Worm (Caenorhabditis elegans) whole organism, L4 larva: Measurements from ENCODE around the gene Y54E2A.4.
A peak's percentile ranks its signal among the peaks of the same experiment; 100 is the strongest.

Experiments
- F26F4.8 ChIP-seq: fragments of 200-800 bp; sonication (Bioruptor generic); conservative IDR thresholded peaks from 2 replicates; pipeline ENCODE4 v1.3.6; 2022; ENCODE audit warnings: missing genetic modification characterization, missing compliant biosample characterization
- F37D6.2 ChIP-seq: sonication (generic microtip); optimal IDR thresholded peaks from 2 replicates; lab custom pipeline; 2016; ENCODE audit warnings: mild to moderate bottlenecking, missing genetic modification characterization, missing compliant biosample characterization
- T20F7.1 ChIP-seq: fragments of 200-800 bp; sonication (Bioruptor generic); optimal IDR thresholded peaks from 2 replicates; lab custom pipeline; 2018; ENCODE audit warnings: mild to moderate bottlenecking, missing genetic modification characterization, missing compliant biosample characterization
- T26A8.4 ChIP-seq: fragments of 200-800 bp; sonication (Bioruptor generic); IDR thresholded peaks from 2 replicates; pipeline ENCODE4 v1.3.6; 2022; ENCODE audit warnings: missing genetic modification characterization, missing compliant biosample characterization
- Y105C5A.15 ChIP-seq: fragments of 200-800 bp; sonication (Bioruptor generic); IDR thresholded peaks from 2 replicates; pipeline ENCODE4 v1.3.6; 2022; ENCODE audit warnings: missing genetic modification characterization, missing compliant biosample characterization
- Y48G9A.11 ChIP-seq: fragments of 200-800 bp; sonication (Bioruptor generic); IDR thresholded peaks from 2 replicates; pipeline ENCODE4 v1.3.6; 2022; ENCODE audit warnings: missing genetic modification reagents, missing genetic modification characterization, missing compliant biosample characterization
- aly-2 ChIP-seq: sonication (generic microtip); optimal IDR thresholded peaks from 2 replicates; lab custom pipeline; 2018; ENCODE audit warnings: missing biosample characterization, missing genetic modification characterization
- ama-1 ChIP-seq: fragments of 150-350 bp; optimal IDR thresholded peaks from 2 replicates; lab custom pipeline; 2014; ENCODE audit warnings: inconsistent platforms, mixed read lengths
- arid-1 ChIP-seq: fragments of 200-800 bp; sonication (Bioruptor generic); conservative IDR thresholded peaks from 2 replicates; pipeline ENCODE4 v1.3.6; 2022; ENCODE audit warnings: missing genetic modification reagents, missing genetic modification characterization, missing compliant biosample characterization
- ceh-62 ChIP-seq: sonication (generic microtip); optimal IDR thresholded peaks from 2 replicates; lab custom pipeline; 2017; ENCODE audit warnings: missing biosample characterization, missing genetic modification characterization
- ces-1 ChIP-seq: fragments of 150-350 bp; sonication (generic microtip); optimal IDR thresholded peaks from 4 replicates; lab custom pipeline; 2014; ENCODE audit warnings: missing biosample characterization, missing genetic modification reagents, missing genetic modification characterization
- ctbp-1 ChIP-seq: fragments of 200-800 bp; sonication (Bioruptor generic); IDR thresholded peaks from 2 replicates; pipeline ENCODE4 v1.3.6; 2022; ENCODE audit warnings: missing genetic modification reagents, missing genetic modification characterization, missing compliant biosample characterization
- daf-8 ChIP-seq: fragments of 200-800 bp; sonication (Bioruptor generic); IDR thresholded peaks from 2 replicates; pipeline ENCODE4 v1.3.6; 2022; ENCODE audit warnings: missing genetic modification characterization, missing compliant biosample characterization
- dmd-6 ChIP-seq: fragments of 200-800 bp; sonication (Bioruptor generic); IDR thresholded peaks from 2 replicates; pipeline ENCODE4 v1.3.6; 2022; ENCODE audit warnings: missing genetic modification reagents, missing genetic modification characterization, missing compliant biosample characterization
- dmd-9 ChIP-seq: fragments of 200-800 bp; sonication (Bioruptor generic); IDR thresholded peaks from 2 replicates; pipeline ENCODE4 v1.3.6; 2022; ENCODE audit warnings: missing genetic modification reagents, missing genetic modification characterization, missing compliant biosample characterization
- hif-1 ChIP-seq, 2 experiments: sonication (generic microtip); optimal IDR thresholded peaks; 2 replicates each; lab custom pipeline; 2016 to 2017; ENCODE audit warnings: missing compliant biosample characterization in 2 of 2, missing genetic modification characterization in 2 of 2, missing genetic modification reagents in 2 of 2, missing genotype in 2 of 2, mild to moderate bottlenecking in 1 of 2
- hlh-11 ChIP-seq: fragments of 200-800 bp; sonication (Bioruptor generic); optimal IDR thresholded peaks from 2 replicates; lab custom pipeline; 2018; ENCODE audit warnings: mild to moderate bottlenecking, missing genetic modification characterization, missing compliant biosample characterization
- hlh-30 ChIP-seq: sonication (generic microtip); optimal IDR thresholded peaks from 2 replicates; lab custom pipeline; 2017; ENCODE audit warnings: antibody characterized with exemption, mild to moderate bottlenecking, missing genetic modification characterization, missing compliant biosample characterization; ENCODE audit not compliant: insufficient read depth
- lin-1 ChIP-seq: fragments of 200-800 bp; sonication (Bioruptor generic); IDR thresholded peaks from 2 replicates; pipeline ENCODE4 v1.3.6; 2022; ENCODE audit warnings: missing genetic modification reagents, missing genetic modification characterization, missing compliant biosample characterization
- lin-13 ChIP-seq: fragments of 150-350 bp; optimal IDR thresholded peaks from 2 replicates; lab custom pipeline; 2014; ENCODE audit warnings: missing biosample characterization, missing genetic modification reagents, missing genetic modification characterization
- lin-38 ChIP-seq: fragments of 200-800 bp; sonication (Bioruptor generic); IDR thresholded peaks from 2 replicates; pipeline ENCODE4 v1.3.6; 2022; ENCODE audit warnings: missing genetic modification reagents, missing genetic modification characterization, missing compliant biosample characterization
- lin-39 ChIP-seq: fragments of 150-350 bp; optimal IDR thresholded peaks from 2 replicates; lab custom pipeline; 2014; ENCODE audit warnings: missing biosample characterization, missing genetic modification reagents, missing genetic modification characterization
- lir-3 ChIP-seq: sonication (generic microtip); optimal IDR thresholded peaks from 2 replicates; lab custom pipeline; 2016; ENCODE audit warnings: mild to moderate bottlenecking, missing genetic modification characterization, missing compliant biosample characterization
- lsy-2 ChIP-seq, 2 experiments: fragments of 150-350 bp in 1 of 2; sonication (generic microtip) in 1 of 2; optimal IDR thresholded peaks; 2 replicates each; lab custom pipeline; 2014 to 2017; ENCODE audit warnings: missing biosample characterization in 2 of 2, missing genetic modification characterization in 2 of 2
- madf-5 ChIP-seq, 2 experiments: fragments of 200-800 bp; sonication (Bioruptor generic); IDR thresholded peaks; 2 replicates each; pipeline ENCODE4 v1.3.6; 2022; ENCODE audit warnings: missing compliant biosample characterization in 2 of 2, missing genetic modification characterization in 2 of 2
- mdt-29 ChIP-seq: fragments of 200-800 bp; sonication (Bioruptor generic); IDR thresholded peaks from 2 replicates; pipeline ENCODE4 v1.3.6; 2022; ENCODE audit warnings: missing genetic modification reagents, missing genetic modification characterization, missing compliant biosample characterization
- mxl-3 ChIP-seq: fragments of 200-800 bp; sonication (Bioruptor generic); optimal IDR thresholded peaks from 2 replicates; lab custom pipeline; 2018; ENCODE audit warnings: mild to moderate bottlenecking, missing genetic modification characterization, missing compliant biosample characterization
- nhr-10 ChIP-seq: fragments of 150-350 bp; optimal IDR thresholded peaks from 2 replicates; lab custom pipeline; 2014; ENCODE audit warnings: missing biosample characterization, missing genetic modification characterization
- nhr-11 ChIP-seq: fragments of 150-350 bp; optimal IDR thresholded peaks from 2 replicates; lab custom pipeline; 2014; ENCODE audit warnings: missing biosample characterization, missing genetic modification characterization
- nhr-28 ChIP-seq: fragments of 150-350 bp; optimal IDR thresholded peaks from 2 replicates; lab custom pipeline; 2014; ENCODE audit warnings: missing biosample characterization, missing genetic modification characterization
- nhr-42 ChIP-seq: fragments of 200-800 bp; sonication (Bioruptor generic); IDR thresholded peaks from 2 replicates; pipeline ENCODE4 v1.3.6; 2022; ENCODE audit warnings: missing genetic modification characterization, missing compliant biosample characterization
- nhr-48 ChIP-seq: sonication (generic microtip); optimal IDR thresholded peaks from 2 replicates; lab custom pipeline; 2016; ENCODE audit warnings: mild to moderate bottlenecking, missing genetic modification characterization, missing compliant biosample characterization
- nhr-6 ChIP-seq: fragments of 150-350 bp; optimal IDR thresholded peaks from 2 replicates; lab custom pipeline; 2014; ENCODE audit warnings: missing biosample characterization, missing genetic modification characterization
- nhr-77 ChIP-seq: fragments of 150-350 bp; optimal IDR thresholded peaks from 2 replicates; lab custom pipeline; 2014; ENCODE audit warnings: missing biosample characterization, missing genetic modification characterization
- pha-4 ChIP-seq, 2 experiments: fragments of 150-350 bp in 1 of 2; fragments of 200-800 bp in 1 of 2; sonication (Bioruptor generic) in 1 of 2; IDR thresholded peaks in 1 of 2; optimal IDR thresholded peaks in 1 of 2; 2 replicates each; pipeline versions ENCODE4 v1.3.6 to Lab custom; 2014 to 2022; ENCODE audit warnings: missing genetic modification characterization in 2 of 2, missing genetic modification reagents in 2 of 2, missing biosample characterization in 1 of 2, missing compliant biosample characterization in 1 of 2
- saeg-2 ChIP-seq: fragments of 200-800 bp; sonication (Bioruptor generic); IDR thresholded peaks from 2 replicates; pipeline ENCODE4 v1.3.6; 2022; ENCODE audit warnings: missing genetic modification reagents, missing genetic modification characterization, missing compliant biosample characterization
- set-16 ChIP-seq: fragments of 200-800 bp; sonication (Bioruptor generic); IDR thresholded peaks from 2 replicates; pipeline ENCODE4 v1.3.6; 2022; ENCODE audit warnings: missing genetic modification reagents, missing genetic modification characterization, missing compliant biosample characterization
- skn-1 ChIP-seq: fragments of 150-350 bp; optimal IDR thresholded peaks from 2 replicates; lab custom pipeline; 2014; ENCODE audit warnings: missing biosample characterization, missing genetic modification characterization
- spr-1 ChIP-seq: sonication (generic microtip); optimal IDR thresholded peaks from 2 replicates; lab custom pipeline; 2016; ENCODE audit warnings: mild to moderate bottlenecking, missing genetic modification characterization, missing compliant biosample characterization
- spr-3 ChIP-seq: fragments of 200-800 bp; sonication (Bioruptor generic); optimal IDR thresholded peaks from 2 replicates; lab custom pipeline; 2018; ENCODE audit warnings: mild to moderate bottlenecking, missing genetic modification characterization, missing compliant biosample characterization
- tag-97 ChIP-seq: fragments of 200-800 bp; sonication (Bioruptor generic); IDR thresholded peaks from 2 replicates; pipeline ENCODE4 v1.3.6; 2022; ENCODE audit warnings: missing genetic modification characterization, missing compliant biosample characterization
- unc-39 ChIP-seq: sonication (generic microtip); optimal IDR thresholded peaks from 2 replicates; lab custom pipeline; 2017; ENCODE audit warnings: missing biosample characterization, missing genetic modification characterization

Gene Y54E2A.4

DNA sequence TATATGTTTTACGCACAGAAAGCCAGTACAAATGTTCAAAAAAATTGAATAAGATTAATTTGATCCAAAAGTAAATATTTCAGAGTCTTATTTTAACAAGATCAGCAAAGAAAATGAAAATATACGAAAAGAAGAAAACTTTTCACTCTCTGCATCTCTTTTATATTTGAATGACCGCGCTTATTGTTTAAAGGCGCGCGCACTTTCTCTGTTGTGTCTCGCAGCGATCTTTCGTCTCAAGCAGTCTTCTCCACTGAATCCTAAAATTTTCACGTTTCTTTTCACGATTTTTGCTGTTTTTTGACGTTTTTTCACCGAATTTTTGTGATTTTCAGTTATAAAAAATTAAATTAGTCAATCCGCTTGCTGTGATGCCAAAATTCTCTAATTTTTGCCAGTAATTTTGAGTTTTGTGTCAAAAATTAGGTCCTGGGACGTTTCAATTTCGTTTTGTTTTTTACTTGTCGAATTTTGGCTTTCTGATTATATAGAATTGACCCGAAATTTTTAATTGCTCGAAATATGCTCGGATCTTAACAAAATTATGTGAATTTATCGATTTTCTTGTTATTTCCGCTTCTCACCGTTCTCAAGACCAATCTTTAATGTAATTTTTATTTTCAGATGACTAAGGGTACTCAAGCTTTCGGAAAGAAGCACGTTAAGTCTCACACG, 60.6 kb downstream of the Y54E2A.4 start, which contains the start of gene W01D2.1 (continued):
- no peak for TF ChIP-seq Y105C5A.15
- peak in 1 of 2 experiments; percentile 44 for TF ChIP-seq hif-1 (tag; optimal IDR thresholded peaks at IDR 0.05; lab: Kevin White, UChicago)
- peak; percentile 57 for TF ChIP-seq lin-38 (GFP tag; lab: Robert Waterston, UW)
- TF ChIP-seq lin-1 (GFP tag; lab: Robert Waterston, UW), result no peak
- no peak for TF ChIP-seq nhr-10 (tag; lab: Kevin White, UChicago)
- no peak for TF ChIP-seq mxl-3 (GFP tag; lab: Kevin White, UChicago)
- TF ChIP-seq T20F7.1 (GFP tag; lab: Kevin White, UChicago), result no peak
- no peak for TF ChIP-seq lin-39 (tag; lab: Kevin White, UChicago)
- TF ChIP-seq saeg-2 (GFP tag; lab: Robert Waterston, UW), result no peak
- peak; percentile 57 for TF ChIP-seq lin-13 (GFP tag; lab: Kevin White, UChicago)
- peak; percentile 74 for TF ChIP-seq hlh-30
- TF ChIP-seq ces-1 (GFP tag; lab: Kevin White, UChicago), result no peak
- no peak for TF ChIP-seq T26A8.4 (GFP tag; lab: Robert Waterston, UW)
- TF ChIP-seq madf-5 (GFP tag; IDR thresholded peaks at IDR 0.05; lab: Robert Waterston, UW), result no peak
- peak; percentile 42 for TF ChIP-seq nhr-6 (tag; lab: Kevin White, UChicago)
- no peak for TF ChIP-seq ceh-62 (tag; lab: Kevin White, UChicago)
- no peak for TF ChIP-seq aly-2 (tag; lab: Kevin White, UChicago)
- TF ChIP-seq daf-8 (GFP tag; lab: Robert Waterston, UW), result no peak
- no peak for TF ChIP-seq tag-97 (GFP tag; lab: Robert Waterston, UW)
- peak; percentile 75 for TF ChIP-seq nhr-77 (tag; lab: Kevin White, UChicago)
- peak; percentile 35 for TF ChIP-seq nhr-28 (tag; lab: Kevin White, UChicago)
- peak; percentile 11 for TF ChIP-seq nhr-11 (tag; lab: Kevin White, UChicago)
- TF ChIP-seq, all 104 proteins: peak for 20

DNA sequence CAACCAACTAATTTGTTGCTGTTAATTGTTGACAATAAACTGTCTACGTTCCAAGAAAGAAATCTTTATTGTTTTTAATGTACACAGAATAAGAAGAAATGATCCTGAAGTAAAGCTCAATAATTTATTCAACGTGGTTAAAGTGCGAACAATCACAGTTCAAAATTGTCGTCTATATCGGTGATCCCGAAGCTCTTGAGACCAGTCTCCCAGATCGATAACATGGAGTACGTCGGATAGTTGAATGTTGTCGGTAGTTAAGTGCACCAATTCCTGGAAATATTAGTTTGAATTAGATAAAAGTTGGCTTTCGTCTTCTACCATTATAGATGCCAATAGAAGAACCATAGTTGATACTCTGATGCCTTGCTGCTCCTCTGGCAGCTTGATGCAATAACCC, 61.7 kb downstream of the Y54E2A.4 start:
- 0 out of 2 replicates have a peak, but pooled peaks have one; percentile 20 for TF ChIP-seq mdt-29 (GFP tag; lab: Robert Waterston, UW)
- 0 out of 2 replicates have a peak, but pooled peaks have one; percentile 5 for TF ChIP-seq pha-4 (GFP tag; IDR thresholded peaks at IDR 0.05; lab: Robert Waterston, UW)
- no peak for TF ChIP-seq pha-4 (tag; optimal IDR thresholded peaks at IDR 0.05; lab: Kevin White, UChicago)
- 0 out of 2 replicates have a peak, but pooled peaks have one; percentile 22 for TF ChIP-seq nhr-42
- 0 out of 2 replicates have a peak, but pooled peaks have one; percentile 29 for TF ChIP-seq ctbp-1 (GFP tag; lab: Robert Waterston, UW)
- TF ChIP-seq lin-38 (GFP tag; lab: Robert Waterston, UW), result 0 out of 2 replicates have a peak, but pooled peaks have one; percentile 11
- TF ChIP-seq Y48G9A.11 (GFP tag; lab: Robert Waterston, UW), result peak; percentile 30; the same call in 1 of the 2 replicates
- no peak for TF ChIP-seq F37D6.2 (tag; lab: Kevin White, UChicago)
- TF ChIP-seq skn-1 (tag; lab: Kevin White, UChicago), result no peak

DNA sequence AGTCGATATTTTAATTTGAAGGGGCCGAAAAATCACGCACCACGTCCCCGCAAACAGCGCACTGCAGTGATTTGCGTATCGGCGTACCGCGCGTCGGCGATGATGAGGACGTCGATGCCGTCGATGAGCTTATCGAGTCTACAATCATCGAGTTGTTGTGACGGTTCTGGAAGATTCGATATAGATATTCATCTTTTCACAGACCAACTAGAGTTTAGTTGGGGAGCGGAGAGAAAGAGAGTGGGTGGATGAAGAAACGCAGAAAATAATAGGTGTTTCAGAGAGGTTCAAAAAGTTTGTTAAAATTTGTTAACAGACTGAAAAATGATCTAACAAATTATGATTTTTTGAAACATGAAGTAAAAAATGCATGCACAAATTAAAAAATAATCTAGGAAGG, 64.0 kb downstream of the Y54E2A.4 start, which contains the start of gene nhr-61:
TSS of gene nhr-61 (minus strand) at position 168 of the 400 bp plus-strand sequence.
- TF ChIP-seq nhr-42 (peak; percentile 26; the same call in 1 of the 2 replicates), nhr-48 (tag; lab: Kevin White, UChicago) (no peak)

DNA sequence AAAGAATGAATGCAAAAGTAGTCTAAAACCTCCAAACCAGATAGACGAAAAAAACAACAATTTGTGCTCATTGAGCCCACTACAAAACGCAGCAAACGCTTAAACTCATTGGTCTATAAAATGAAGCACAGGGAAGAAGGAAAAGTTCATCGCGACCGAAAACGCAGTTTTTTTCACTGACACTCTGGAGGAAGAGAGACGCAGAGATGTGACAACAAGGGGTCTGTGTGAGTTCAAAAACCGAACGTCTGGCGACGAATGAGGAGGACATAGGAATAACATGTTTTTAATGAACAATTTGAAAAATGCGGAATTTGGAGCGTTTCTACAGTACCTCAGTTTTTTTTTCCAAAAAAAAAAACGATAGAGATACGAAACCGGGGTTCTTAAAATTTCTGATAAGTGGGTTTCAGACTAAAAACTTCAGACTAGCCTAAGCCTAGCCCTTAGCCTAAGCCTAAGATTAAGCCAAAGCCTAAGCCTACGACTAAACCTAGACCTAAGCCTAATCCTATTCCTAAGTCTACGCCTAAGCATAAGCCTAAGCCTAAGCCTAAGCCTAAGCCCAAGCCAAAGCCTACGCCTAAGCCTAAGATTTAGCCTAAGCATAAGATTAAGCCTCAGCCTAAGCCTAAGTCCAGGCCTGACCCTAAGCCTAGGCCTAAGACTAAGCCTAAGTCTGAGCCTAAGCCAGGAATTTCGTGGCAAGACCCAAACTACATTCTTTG, 65.0 kb downstream of the Y54E2A.4 start:
- TF ChIP-seq spr-1 (no peak), arid-1 (GFP tag; lab: Robert Waterston, UW) (no peak), unc-39 (tag; lab: Kevin White, UChicago) (no peak), lsy-2 (tag; optimal IDR thresholded peaks at IDR 0.05; lab: Kevin White, UChicago) (peak in 1 of 2 experiments; percentile 1), set-16 (GFP tag; lab: Robert Waterston, UW) (no peak), mdt-29 (GFP tag; lab: Robert Waterston, UW) (no peak), dmd-9 (no peak), hlh-11 (tag; lab: Kevin White, UChicago) (no peak), dmd-6 (peak; percentile 55), saeg-2 (GFP tag; lab: Robert Waterston, UW) (no peak), hif-1 (tag; optimal IDR thresholded peaks at IDR 0.05; lab: Kevin White, UChicago) (no peak), lir-3 (tag; lab: Kevin White, UChicago) (no peak), F26F4.8 (no peak), T26A8.4 (GFP tag; lab: Robert Waterston, UW) (no peak), ama-1 (lab: Kevin White, UChicago) (no peak), spr-3 (no peak), lin-39 (tag; lab: Kevin White, UChicago) (no peak)
